Worm (Caenorhabditis elegans) whole organism, L4 larva: ENCODE data around the gene T26C5.5.

Experiments
- T20F7.1 ChIP-seq: fragments of 200-800 bp; sonication (Bioruptor generic); optimal IDR thresholded peaks from 2 replicates; lab custom pipeline; 2018; ENCODE audit warnings: mild to moderate bottlenecking, missing genetic modification characterization, missing compliant biosample characterization
- Y105C5A.15 ChIP-seq: fragments of 200-800 bp; sonication (Bioruptor generic); IDR thresholded peaks from 2 replicates; pipeline ENCODE4 v1.3.6; 2022; ENCODE audit warnings: missing genetic modification characterization, missing compliant biosample characterization
- Y5F2A.4 ChIP-seq: fragments of 200-800 bp; sonication (Bioruptor generic); optimal IDR thresholded peaks from 2 replicates; lab custom pipeline; 2018; ENCODE audit warnings: mild to moderate bottlenecking, missing genetic modification characterization, missing compliant biosample characterization
- Y75B8A.6 ChIP-seq: fragments of 200-800 bp; sonication (Bioruptor generic); IDR thresholded peaks from 2 replicates; pipeline ENCODE4 v1.3.6; 2022; ENCODE audit warnings: missing genetic modification reagents, missing genetic modification characterization, missing compliant biosample characterization
- ZK337.2 ChIP-seq: fragments of 200-800 bp; sonication (Bioruptor generic); IDR thresholded peaks from 2 replicates; pipeline ENCODE4 v1.3.6; 2022; ENCODE audit warnings: missing genetic modification reagents, missing genetic modification characterization, missing compliant biosample characterization
- ZK546.5 ChIP-seq, 2 experiments: sonication (generic microtip); optimal IDR thresholded peaks; 2 replicates each; lab custom pipeline; 2017; ENCODE audit warnings: missing biosample characterization in 2 of 2, missing genetic modification characterization in 2 of 2
- aha-1 ChIP-seq: fragments of 150-350 bp; peaks from one replicate; lab custom pipeline; 2014; ENCODE audit warnings: missing biosample characterization, missing genetic modification characterization
- aly-2 ChIP-seq: sonication (generic microtip); optimal IDR thresholded peaks from 2 replicates; lab custom pipeline; 2018; ENCODE audit warnings: missing biosample characterization, missing genetic modification characterization
- ceh-32 ChIP-seq: sonication (generic microtip); optimal IDR thresholded peaks from 2 replicates; lab custom pipeline; 2016; ENCODE audit warnings: mild to moderate bottlenecking, missing genetic modification characterization, missing compliant biosample characterization; ENCODE audit not compliant: poor library complexity
- ceh-44 ChIP-seq: fragments of 200-800 bp; sonication (Bioruptor generic); IDR thresholded peaks from 2 replicates; pipeline ENCODE4 v1.3.6; 2022; ENCODE audit warnings: missing genetic modification reagents, missing genetic modification characterization, missing compliant biosample characterization
- ceh-62 ChIP-seq: sonication (generic microtip); optimal IDR thresholded peaks from 2 replicates; lab custom pipeline; 2017; ENCODE audit warnings: missing biosample characterization, missing genetic modification characterization
- ceh-82 ChIP-seq: sonication (generic microtip); optimal IDR thresholded peaks from 2 replicates; lab custom pipeline; 2017; ENCODE audit warnings: missing biosample characterization, missing genetic modification characterization
- ces-1 ChIP-seq: fragments of 150-350 bp; sonication (generic microtip); optimal IDR thresholded peaks from 4 replicates; lab custom pipeline; 2014; ENCODE audit warnings: missing biosample characterization, missing genetic modification reagents, missing genetic modification characterization
- cey-2 ChIP-seq: sonication (generic microtip); optimal IDR thresholded peaks from 3 replicates; lab custom pipeline; 2017; ENCODE audit warnings: missing genetic modification characterization, mild to moderate bottlenecking, missing compliant biosample characterization, antibody characterized with exemption, borderline replicate concordance; ENCODE audit not compliant: insufficient read depth
- daf-19 ChIP-seq: fragments of 200-800 bp; sonication (Bioruptor generic); conservative IDR thresholded peaks from 2 replicates; pipeline ENCODE4 v1.3.6; 2022; ENCODE audit warnings: missing genetic modification characterization, missing compliant biosample characterization
- dmd-6 ChIP-seq: fragments of 200-800 bp; sonication (Bioruptor generic); IDR thresholded peaks from 2 replicates; pipeline ENCODE4 v1.3.6; 2022; ENCODE audit warnings: missing genetic modification reagents, missing genetic modification characterization, missing compliant biosample characterization
- dmd-8 ChIP-seq: fragments of 200-800 bp; sonication (Bioruptor generic); IDR thresholded peaks from 2 replicates; pipeline ENCODE4 v1.3.6; 2022; ENCODE audit warnings: missing genetic modification characterization, missing compliant biosample characterization
- dmd-9 ChIP-seq: fragments of 200-800 bp; sonication (Bioruptor generic); IDR thresholded peaks from 2 replicates; pipeline ENCODE4 v1.3.6; 2022; ENCODE audit warnings: missing genetic modification reagents, missing genetic modification characterization, missing compliant biosample characterization
- dve-1 ChIP-seq: sonication (generic microtip); optimal IDR thresholded peaks from 2 replicates; lab custom pipeline; 2017; ENCODE audit warnings: antibody characterized with exemption, mild to moderate bottlenecking, missing genetic modification characterization, missing compliant biosample characterization; ENCODE audit not compliant: insufficient read depth
- egl-43 ChIP-seq: fragments of 200-800 bp; sonication (Bioruptor generic); IDR thresholded peaks from 2 replicates; pipeline ENCODE4 v1.3.6; 2022; ENCODE audit warnings: missing genetic modification reagents, missing genetic modification characterization, missing compliant biosample characterization
- hif-1 ChIP-seq, 2 experiments: sonication (generic microtip); optimal IDR thresholded peaks; 2 replicates each; lab custom pipeline; 2016 to 2017; ENCODE audit warnings: missing compliant biosample characterization in 2 of 2, missing genetic modification characterization in 2 of 2, missing genetic modification reagents in 2 of 2, missing genotype in 2 of 2, mild to moderate bottlenecking in 1 of 2
- hlh-11 ChIP-seq: fragments of 200-800 bp; sonication (Bioruptor generic); optimal IDR thresholded peaks from 2 replicates; lab custom pipeline; 2018; ENCODE audit warnings: mild to moderate bottlenecking, missing genetic modification characterization, missing compliant biosample characterization
- hlh-30 ChIP-seq: sonication (generic microtip); optimal IDR thresholded peaks from 2 replicates; lab custom pipeline; 2017; ENCODE audit warnings: antibody characterized with exemption, mild to moderate bottlenecking, missing genetic modification characterization, missing compliant biosample characterization; ENCODE audit not compliant: insufficient read depth
- lin-1 ChIP-seq: fragments of 200-800 bp; sonication (Bioruptor generic); IDR thresholded peaks from 2 replicates; pipeline ENCODE4 v1.3.6; 2022; ENCODE audit warnings: missing genetic modification reagents, missing genetic modification characterization, missing compliant biosample characterization
- lin-38 ChIP-seq: fragments of 200-800 bp; sonication (Bioruptor generic); IDR thresholded peaks from 2 replicates; pipeline ENCODE4 v1.3.6; 2022; ENCODE audit warnings: missing genetic modification reagents, missing genetic modification characterization, missing compliant biosample characterization
- lsy-2 ChIP-seq, 2 experiments: fragments of 150-350 bp in 1 of 2; sonication (generic microtip) in 1 of 2; optimal IDR thresholded peaks; 2 replicates each; lab custom pipeline; 2014 to 2017; ENCODE audit warnings: missing biosample characterization in 2 of 2, missing genetic modification characterization in 2 of 2
- mdl-1 ChIP-seq, 2 experiments: fragments of 150-350 bp in 1 of 2; sonication (generic microtip) in 1 of 2; optimal IDR thresholded peaks; 2 replicates each; lab custom pipeline; 2014 to 2017; ENCODE audit warnings: missing biosample characterization in 2 of 2, missing genetic modification characterization in 2 of 2
- mdt-29 ChIP-seq: fragments of 200-800 bp; sonication (Bioruptor generic); IDR thresholded peaks from 2 replicates; pipeline ENCODE4 v1.3.6; 2022; ENCODE audit warnings: missing genetic modification reagents, missing genetic modification characterization, missing compliant biosample characterization
- mep-1 ChIP-seq: fragments of 150-350 bp; sonication (generic microtip); optimal IDR thresholded peaks from 3 replicates; lab custom pipeline; 2014; ENCODE audit warnings: missing biosample characterization, missing genetic modification characterization
- mes-2 ChIP-seq: sonication (generic microtip); optimal IDR thresholded peaks from 2 replicates; lab custom pipeline; 2016; ENCODE audit warnings: missing genotype, mild to moderate bottlenecking, missing genetic modification characterization, missing compliant biosample characterization; ENCODE audit not compliant: poor library complexity, severe bottlenecking
- nhr-11 ChIP-seq: fragments of 150-350 bp; optimal IDR thresholded peaks from 2 replicates; lab custom pipeline; 2014; ENCODE audit warnings: missing biosample characterization, missing genetic modification characterization
- nhr-237 ChIP-seq: sonication (generic microtip); optimal IDR thresholded peaks from 2 replicates; lab custom pipeline; 2017; ENCODE audit warnings: missing biosample characterization, missing genetic modification characterization
- nhr-28 ChIP-seq: fragments of 150-350 bp; optimal IDR thresholded peaks from 2 replicates; lab custom pipeline; 2014; ENCODE audit warnings: missing biosample characterization, missing genetic modification characterization
- nhr-41 ChIP-seq: fragments of 200-800 bp; sonication (Bioruptor generic); IDR thresholded peaks from 2 replicates; pipeline ENCODE4 v1.3.6; 2022; ENCODE audit warnings: missing genetic modification reagents, missing genetic modification characterization, missing compliant biosample characterization
- nhr-42 ChIP-seq: fragments of 200-800 bp; sonication (Bioruptor generic); IDR thresholded peaks from 2 replicates; pipeline ENCODE4 v1.3.6; 2022; ENCODE audit warnings: missing genetic modification characterization, missing compliant biosample characterization
- nhr-6 ChIP-seq: fragments of 150-350 bp; optimal IDR thresholded peaks from 2 replicates; lab custom pipeline; 2014; ENCODE audit warnings: missing biosample characterization, missing genetic modification characterization
- nhr-77 ChIP-seq: fragments of 150-350 bp; optimal IDR thresholded peaks from 2 replicates; lab custom pipeline; 2014; ENCODE audit warnings: missing biosample characterization, missing genetic modification characterization
- php-3 ChIP-seq: fragments of 200-800 bp; sonication (Bioruptor generic); IDR thresholded peaks from 2 replicates; pipeline ENCODE4 v1.3.6; 2022; ENCODE audit warnings: missing genetic modification reagents, missing genetic modification characterization, missing compliant biosample characterization
- sdz-12 ChIP-seq: fragments of 200-800 bp; sonication (Bioruptor generic); optimal IDR thresholded peaks from 2 replicates; lab custom pipeline; 2018; ENCODE audit warnings: mild to moderate bottlenecking, missing genetic modification characterization, missing compliant biosample characterization
- skn-1 ChIP-seq: fragments of 150-350 bp; optimal IDR thresholded peaks from 2 replicates; lab custom pipeline; 2014; ENCODE audit warnings: missing biosample characterization, missing genetic modification characterization
- snpc-1.2 ChIP-seq: fragments of 200-800 bp; sonication (Bioruptor generic); IDR thresholded peaks from 2 replicates; pipeline ENCODE4 v1.3.6; 2022; ENCODE audit warnings: missing genetic modification reagents, missing genetic modification characterization, missing compliant biosample characterization
- spr-1 ChIP-seq: sonication (generic microtip); optimal IDR thresholded peaks from 2 replicates; lab custom pipeline; 2016; ENCODE audit warnings: mild to moderate bottlenecking, missing genetic modification characterization, missing compliant biosample characterization
- unc-130 ChIP-seq: sonication (generic microtip); optimal IDR thresholded peaks from 2 replicates; lab custom pipeline; 2016; ENCODE audit warnings: missing genetic modification reagents, missing genetic modification characterization, missing compliant biosample characterization
- unc-62 ChIP-seq, 3 experiments: fragments of 150-350 bp in 1 of 3; sonication (generic microtip); optimal IDR thresholded peaks in 2 of 3; peaks in 1 of 3; 1 replicate in 1 of 3; 2 replicates in 2 of 3; lab custom pipeline; 2014 to 2017; ENCODE audit warnings: missing biosample characterization in 3 of 3, missing genetic modification characterization in 3 of 3, missing genetic modification reagents in 3 of 3, missing genotype in 1 of 3
- ztf-11 ChIP-seq: fragments of 150-350 bp; optimal IDR thresholded peaks from 2 replicates; lab custom pipeline; 2014; ENCODE audit warnings: missing biosample characterization, missing genetic modification characterization

T26C5.5 gene

ce11 chrII:9263784-9264183 lies 17.2 kb upstream of the T26C5.5 start:
- peak in 1 of 2 experiments; percentile 36 for TF ChIP-seq unc-62 (GFP tag; optimal IDR thresholded peaks at IDR 0.05 in 1 of 2; lab: Kevin White, UChicago)
- no peak for TF ChIP-seq unc-62 (tag; optimal IDR thresholded peaks at IDR 0.05; lab: Kevin White, UChicago)
- TF ChIP-seq nhr-6 (tag; lab: Kevin White, UChicago): no peak
- TF ChIP-seq nhr-11 (tag; lab: Kevin White, UChicago): peak; percentile 46

DNA sequence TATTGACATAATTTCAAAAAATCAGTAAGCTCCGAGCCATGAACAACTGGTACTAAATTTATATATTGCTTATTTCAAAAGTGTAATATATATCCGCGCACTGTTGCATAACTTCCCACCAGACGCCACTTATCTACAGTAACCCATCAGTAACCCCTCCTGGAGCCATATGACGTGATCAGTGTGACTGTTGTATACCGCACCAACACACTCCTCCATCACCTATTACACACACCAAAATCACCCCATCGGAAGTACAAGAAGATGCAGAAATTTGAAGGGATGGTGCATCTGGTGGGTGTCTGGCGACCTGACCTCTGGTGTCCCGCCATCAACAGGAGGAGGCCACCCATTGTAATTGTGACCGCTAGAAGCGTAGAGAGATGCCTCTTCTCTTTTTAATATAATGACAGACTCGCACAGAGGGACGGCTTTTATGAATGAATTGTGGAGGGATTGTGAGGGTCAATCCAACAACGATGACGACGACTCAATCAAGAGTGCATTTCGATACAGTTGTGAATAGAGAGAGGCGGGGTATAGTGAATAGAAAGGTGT lies 16.4 kb upstream of the T26C5.5 start:
- TF ChIP-seq aha-1 (tag; lab: Kevin White, UChicago): peak; percentile 64
- TF ChIP-seq unc-130 (GFP tag; lab: Kevin White, UChicago): no peak

DNA sequence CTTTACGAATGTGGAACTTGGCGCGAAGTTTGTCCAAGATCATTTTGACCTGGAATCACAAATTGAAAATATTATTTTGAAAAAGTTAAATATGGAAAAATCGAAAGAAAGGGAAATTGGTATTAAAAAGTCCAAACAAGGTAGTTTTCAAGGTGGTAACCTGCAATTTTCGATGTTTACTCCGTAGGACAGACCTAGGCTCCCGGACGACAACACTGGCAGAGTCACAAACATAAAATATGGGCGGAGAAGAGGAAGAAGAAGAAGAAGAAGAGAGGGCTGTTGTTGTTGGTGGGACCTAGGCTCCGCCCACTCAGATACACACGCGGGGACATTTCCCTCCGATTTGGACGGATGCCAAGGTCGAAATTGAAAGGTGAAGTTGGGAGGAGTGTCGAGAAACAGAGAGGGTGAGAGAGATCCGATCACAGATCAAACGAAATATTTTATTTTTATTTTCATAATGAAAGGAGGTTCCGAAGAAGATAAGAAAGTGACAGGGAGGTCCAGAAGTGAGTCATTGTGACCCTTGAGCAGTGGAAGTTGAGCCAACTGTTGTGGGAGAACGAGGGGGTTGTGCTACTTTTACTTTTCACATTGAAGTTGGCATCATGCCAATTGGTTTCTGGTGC lies 15.5 kb upstream of the T26C5.5 start, which contains the start of gene aqp-2:
Gene aqp-2, minus strand, starts transcription at position 51 of the 632 bp plus-strand sequence.
- no peak for TF ChIP-seq ceh-44
- TF ChIP-seq nhr-28: no peak
- no peak for TF ChIP-seq dmd-8
- TF ChIP-seq mep-1 (tag; lab: Kevin White, UChicago): no peak
- TF ChIP-seq ces-1 (GFP tag; lab: Kevin White, UChicago): no peak
- no peak for TF ChIP-seq lsy-2 (tag; optimal IDR thresholded peaks at IDR 0.05; lab: Kevin White, UChicago)
- TF ChIP-seq hif-1 (tag; optimal IDR thresholded peaks at IDR 0.05; lab: Kevin White, UChicago): no peak
- TF ChIP-seq mdl-1 (tag; optimal IDR thresholded peaks at IDR 0.05; lab: Kevin White, UChicago): peak in 1 of 2 experiments; percentile 39
- no peak for TF ChIP-seq ZK546.5 (tag; optimal IDR thresholded peaks at IDR 0.05; lab: Kevin White, UChicago)
- no peak for TF ChIP-seq nhr-41
- no peak for TF ChIP-seq Y105C5A.15 (GFP tag; lab: Robert Waterston, UW)
- no peak for TF ChIP-seq ceh-82 (tag; lab: Kevin White, UChicago)
- TF ChIP-seq sdz-12 (GFP tag; lab: Kevin White, UChicago): no peak
- TF ChIP-seq hlh-11: peak; percentile 50
- no peak for TF ChIP-seq Y75B8A.6 (GFP tag; lab: Robert Waterston, UW)
- TF ChIP-seq ZK337.2 (GFP tag; lab: Robert Waterston, UW): no peak
- no peak for TF ChIP-seq daf-19 (GFP tag; lab: Robert Waterston, UW)
- TF ChIP-seq nhr-11 (tag; lab: Kevin White, UChicago): peak; percentile 28
- TF ChIP-seq dve-1 (tag; lab: Kevin White, UChicago): no peak
- TF ChIP-seq nhr-237 (tag; lab: Kevin White, UChicago): no peak
- TF ChIP-seq dmd-9 (GFP tag; lab: Robert Waterston, UW): no peak
- no peak for TF ChIP-seq nhr-42 (GFP tag; lab: Robert Waterston, UW)
- no peak for TF ChIP-seq mes-2 (tag; lab: Kevin White, UChicago)
- no peak for TF ChIP-seq cey-2 (tag; lab: Kevin White, UChicago)
- TF ChIP-seq skn-1 (tag; lab: Kevin White, UChicago): no peak
- TF ChIP-seq snpc-1.2 (GFP tag; lab: Robert Waterston, UW): no peak
- no peak for TF ChIP-seq nhr-77
- TF ChIP-seq ceh-32 (tag; lab: Kevin White, UChicago): no peak
- no peak for TF ChIP-seq spr-1 (tag; lab: Kevin White, UChicago)
- TF ChIP-seq ceh-62 (tag; lab: Kevin White, UChicago): no peak
- TF ChIP-seq egl-43: no peak
- no peak for TF ChIP-seq php-3 (GFP tag; lab: Robert Waterston, UW)
- TF ChIP-seq unc-62 (GFP tag; optimal IDR thresholded peaks at IDR 0.05 in 1 of 2; lab: Kevin White, UChicago): peak in 1 of 2 experiments; percentile 56
- TF ChIP-seq unc-62 (tag; optimal IDR thresholded peaks at IDR 0.05; lab: Kevin White, UChicago): no peak
- TF ChIP-seq lin-1: no peak
- TF ChIP-seq hlh-30 (tag; lab: Kevin White, UChicago): no peak
- no peak for TF ChIP-seq Y5F2A.4
- no peak for TF ChIP-seq lin-38 (GFP tag; lab: Robert Waterston, UW)
- TF ChIP-seq aly-2 (tag; lab: Kevin White, UChicago): no peak
- TF ChIP-seq mdt-29 (GFP tag; lab: Robert Waterston, UW): no peak
- TF ChIP-seq ztf-11 (tag; lab: Kevin White, UChicago): no peak
- no peak for TF ChIP-seq dmd-6 (GFP tag; lab: Robert Waterston, UW)
- no peak for TF ChIP-seq T20F7.1
